Fruit fly (Drosophila melanogaster): ENCODE results near the gene Polr1E.
A peak's percentile ranks its signal among the peaks of the same experiment; 100 is the strongest.

The Polr1E gene

dm6 chr3R:18298900-18299321, 2.6 kb downstream of the Polr1E start, which contains the start of gene Dlc90F (continued):
- TF ChIP-seq Poxn (GFP tag; IDR thresholded peaks at IDR 0.05): no peak
- peak; percentile 82 for TF ChIP-seq CG9876 (GFP tag; optimal IDR thresholded peaks at IDR 0.05)
- TF ChIP-seq Dek (tag; optimal IDR thresholded peaks at IDR 0.05): peak; percentile 73
- TF ChIP-seq CG11247 (GFP tag; IDR thresholded peaks at IDR 0.05): peak; percentile 82
- peak; percentile 69 for TF ChIP-seq Nf-YC (tag; optimal IDR thresholded peaks at IDR 0.05)
- 0 out of 3 replicates have a peak, but pooled peaks have one; percentile 51 for TF ChIP-seq CG2199 (GFP tag; IDR thresholded peaks at IDR 0.05)
- no peak for TF ChIP-seq z (GFP tag; IDR thresholded peaks at IDR 0.05)
- peak; percentile 66 for TF ChIP-seq fu2 (GFP tag; optimal IDR thresholded peaks at IDR 0.05)
- peak; percentile 83 for TF ChIP-seq CG2712 (tag; optimal IDR thresholded peaks at IDR 0.05)
- TF ChIP-seq gro (GFP tag; optimal IDR thresholded peaks at IDR 0.05): peak; percentile 33
- TF ChIP-seq ro (GFP tag; IDR thresholded peaks at IDR 0.05): no peak; the same call in 1 of the 2 replicates
- TF ChIP-seq CG34224 (GFP tag; IDR thresholded peaks at IDR 0.05; ENCODE audit: partially characterized antibody): no peak
- no peak for TF ChIP-seq dati (GFP tag; IDR thresholded peaks at IDR 0.05)
- peak; percentile 54 for TF ChIP-seq CG10209 (GFP tag; optimal IDR thresholded peaks at IDR 0.05)
- TF ChIP-seq Doc2 (GFP tag; IDR thresholded peaks at IDR 0.05): peak; percentile 32; the same call in 1 of the 2 replicates
- TF ChIP-seq Hr78 (GFP tag; optimal IDR thresholded peaks at IDR 0.05): no peak
- TF ChIP-seq wor (GFP tag; IDR thresholded peaks at IDR 0.05): peak; percentile 46; the same call in 1 of the 2 replicates
- TF ChIP-seq Spps (tag; optimal IDR thresholded peaks at IDR 0.05): no peak
- TF ChIP-seq jumu (GFP tag; optimal IDR thresholded peaks at IDR 0.05): peak; percentile 78
- peak; percentile 64 for TF ChIP-seq CG12744 (GFP tag; optimal IDR thresholded peaks at IDR 0.05)
- no peak for TF ChIP-seq zf30C (GFP tag; optimal IDR thresholded peaks at IDR 0.05)
- peak; percentile 22 for TF ChIP-seq btn (GFP tag; optimal IDR thresholded peaks at IDR 0.05)
- no peak for TF ChIP-seq GATAe (GFP tag; conservative IDR thresholded peaks at IDR 0.05)
- TF ChIP-seq HmgZ (tag; optimal IDR thresholded peaks at IDR 0.05): peak; percentile 81
- peak; percentile 98 for TF ChIP-seq Ets65A (GFP tag)
- TF ChIP-seq nmo (GFP tag; optimal IDR thresholded peaks at IDR 0.05): peak; percentile 91
- TF ChIP-seq lmd (GFP tag; IDR thresholded peaks at IDR 0.05): peak; percentile 85
- peak; percentile 1 for TF ChIP-seq CG3065 (GFP tag; optimal IDR thresholded peaks at IDR 0.05)
- peak; percentile 87 for TF ChIP-seq gem (tag; optimal IDR thresholded peaks at IDR 0.05)
- TF ChIP-seq Xrp1 (GFP tag; IDR thresholded peaks at IDR 0.05): peak; percentile 82
- peak; percentile 64 for TF ChIP-seq fd3F (GFP tag; optimal IDR thresholded peaks at IDR 0.05)
- no peak for TF ChIP-seq oc (tag; optimal IDR thresholded peaks at IDR 0.05)
- no peak for TF ChIP-seq CG11398 (GFP tag; optimal IDR thresholded peaks at IDR 0.05)
- TF ChIP-seq cwo (GFP tag; optimal IDR thresholded peaks at IDR 0.05): peak; percentile 10
- TF ChIP-seq az2 (GFP tag; optimal IDR thresholded peaks at IDR 0.05): peak; percentile 78
- TF ChIP-seq Dref (GFP tag; IDR thresholded peaks at IDR 0.05): peak; percentile 64
- no peak for TF ChIP-seq sr (GFP tag; IDR thresholded peaks at IDR 0.05)
- peak; percentile 24 for TF ChIP-seq Hmx (GFP tag; optimal IDR thresholded peaks at IDR 0.05)
- no peak for TF ChIP-seq tap (tag; optimal IDR thresholded peaks at IDR 0.05)
- TF ChIP-seq dm (GFP tag; optimal IDR thresholded peaks at IDR 0.05): peak; percentile 83
- peak; percentile 73 for TF ChIP-seq Oli (tag; optimal IDR thresholded peaks at IDR 0.05)
- TF ChIP-seq NfI (GFP tag; optimal IDR thresholded peaks at IDR 0.05): peak; percentile 80
- no peak for TF ChIP-seq crol (GFP tag; IDR thresholded peaks at IDR 0.05)
- TF ChIP-seq caup (GFP tag; optimal IDR thresholded peaks at IDR 0.05; ENCODE audit: severe bottlenecking): peak; percentile 49
- TF ChIP-seq Elba2 (GFP tag; optimal IDR thresholded peaks at IDR 0.05): peak; percentile 61
- TF ChIP-seq CG17328 (GFP tag; IDR thresholded peaks at IDR 0.05): peak; percentile 72
- TF ChIP-seq CG11696 (GFP tag; IDR thresholded peaks at IDR 0.05): 0 out of 2 replicates have a peak, but pooled peaks have one; percentile 28
- TF ChIP-seq CG6791 (GFP tag; IDR thresholded peaks at IDR 0.05; ENCODE audit: partially characterized antibody): no peak
- no peak for TF ChIP-seq CG14965 (GFP tag; optimal IDR thresholded peaks at IDR 0.05; ENCODE audit: borderline replicate concordance)
- no peak for TF ChIP-seq fru (optimal IDR thresholded peaks at IDR 0.05)
- peak; percentile 84 for TF ChIP-seq esg (GFP tag; conservative IDR thresholded peaks at IDR 0.05)
- peak; percentile 49 for TF ChIP-seq repo (GFP tag; optimal IDR thresholded peaks at IDR 0.05)
